Fruit fly (Drosophila melanogaster) whole organism, wandering third instar larva: Measurements from ENCODE around the gene Ifrd1.

ENCODE experiments used
- Abd-B ChIP-seq: fragments of >200 bp; optimal IDR thresholded peaks from 2 replicates; lab custom pipeline; 2017; ENCODE audit warnings: missing biosample characterization, missing genetic modification characterization
- CG32264 ChIP-seq: fragments of 200-800 bp; sonication (Bioruptor generic); optimal IDR thresholded peaks from 2 replicates; lab custom pipeline; 2016; ENCODE audit warnings: missing biosample characterization, missing genetic modification characterization
- CG9705 ChIP-seq: fragments of 200-800 bp; sonication (Bioruptor generic); optimal IDR thresholded peaks from 2 replicates; lab custom pipeline; 2018; ENCODE audit warnings: missing biosample characterization, mild to moderate bottlenecking, missing genetic modification characterization
- CrebA ChIP-seq: fragments of 200-800 bp; sonication (Bioruptor generic); optimal IDR thresholded peaks from 2 replicates; lab custom pipeline; 2016; ENCODE audit warnings: missing biosample characterization, mild to moderate bottlenecking, missing genetic modification characterization, borderline replicate concordance
- Dfd ChIP-seq: fragments of >200 bp; optimal IDR thresholded peaks from 2 replicates; lab custom pipeline; 2017; ENCODE audit warnings: missing biosample characterization, missing genetic modification characterization
- Dif ChIP-seq: fragments of 200-275, 200-300 bp; sonication (Bioruptor generic); optimal IDR thresholded peaks from 2 replicates; lab custom pipeline; 2018; ENCODE audit warnings: missing biosample characterization, missing genetic modification characterization; ENCODE audit not compliant: partially characterized antibody
- GATAd ChIP-seq: sonication (Bioruptor generic); optimal IDR thresholded peaks from 2 replicates; lab custom pipeline; 2016; ENCODE audit warnings: missing biosample characterization, missing genetic modification characterization
- HLH106 ChIP-seq: fragments of 200-800 bp; optimal IDR thresholded peaks from 3 replicates; lab custom pipeline; 2019; ENCODE audit warnings: missing biosample characterization, mild to moderate bottlenecking, missing genetic modification characterization, moderate library complexity
- Hnf4 ChIP-seq: fragments of 200-800 bp; sonication (Bioruptor generic); optimal IDR thresholded peaks from 2 replicates; lab custom pipeline; 2016; ENCODE audit warnings: missing biosample characterization, mild to moderate bottlenecking, missing genetic modification characterization
- Hr78 ChIP-seq: fragments of >200 bp; optimal IDR thresholded peaks from 2 replicates; lab custom pipeline; 2017; ENCODE audit warnings: missing biosample characterization, missing genetic modification characterization
- Hr83 ChIP-seq: fragments of 200-300 bp; sonication (Bioruptor generic); optimal IDR thresholded peaks from 2 replicates; lab custom pipeline; 2016; ENCODE audit warnings: missing biosample characterization, mild to moderate bottlenecking, missing genetic modification characterization, moderate library complexity; ENCODE audit not compliant: poor library complexity, severe bottlenecking
- Jra ChIP-seq: sonication (Bioruptor generic); optimal IDR thresholded peaks from 2 replicates; lab custom pipeline; 2016; ENCODE audit warnings: missing biosample characterization, missing genetic modification characterization
- Mio ChIP-seq: sonication (Bioruptor generic); optimal IDR thresholded peaks from 2 replicates; lab custom pipeline; 2016; ENCODE audit warnings: missing biosample characterization, missing genetic modification characterization
- Myc ChIP-seq: fragments of >200 bp; optimal IDR thresholded peaks from 2 replicates; lab custom pipeline; 2017
- N ChIP-seq: fragments of >200 bp; optimal IDR thresholded peaks from 2 replicates; lab custom pipeline; 2018; ENCODE audit warnings: missing biosample characterization, missing external identifiers, missing genetic modification characterization
- OdsH ChIP-seq: fragments of 200-800 bp; sonication (Bioruptor generic); optimal IDR thresholded peaks from 2 replicates; lab custom pipeline; 2016; ENCODE audit warnings: missing biosample characterization, mild to moderate bottlenecking, missing genetic modification characterization
- Rel ChIP-seq, 2 experiments: fragments of 200-800 bp; sonication (Bioruptor generic) in 1 of 2; optimal IDR thresholded peaks; 2 replicates in 1 of 2; 3 replicates in 1 of 2; lab custom pipeline; 2016 to 2019; ENCODE audit warnings: mild to moderate bottlenecking in 2 of 2, missing biosample characterization in 2 of 2, missing genetic modification characterization in 2 of 2, moderate library complexity in 1 of 2
- Sp1 ChIP-seq: fragments of 200-800 bp; sonication (Bioruptor generic); optimal IDR thresholded peaks from 3 replicates; lab custom pipeline; 2019; ENCODE audit warnings: missing biosample characterization, mild to moderate bottlenecking, missing genetic modification characterization, moderate library complexity
- Vsx2 ChIP-seq: fragments of 200-300, 225-300 bp; sonication (Bioruptor generic); optimal IDR thresholded peaks from 2 replicates; lab custom pipeline; 2018; ENCODE audit warnings: missing biosample characterization, missing genetic modification characterization; ENCODE audit not compliant: partially characterized antibody
- br ChIP-seq: fragments of 200-800 bp; sonication (Bioruptor generic); optimal IDR thresholded peaks from 2 replicates; lab custom pipeline; 2016; ENCODE audit warnings: missing biosample characterization, missing genetic modification characterization
- brk ChIP-seq: fragments of 200-800 bp; sonication (Bioruptor generic); optimal IDR thresholded peaks from 2 replicates; lab custom pipeline; 2016; ENCODE audit warnings: missing biosample characterization, mild to moderate bottlenecking, missing genetic modification characterization
- dl ChIP-seq, 2 experiments: fragments of 175-275, 200-275 bp in 1 of 2; fragments of 200-275 bp in 1 of 2; sonication (Bioruptor generic); optimal IDR thresholded peaks; lab custom pipeline; 2018; ENCODE audit warnings: mild to moderate bottlenecking in 2 of 2, missing biosample characterization in 2 of 2, missing genetic modification characterization in 2 of 2, moderate library complexity in 2 of 2; ENCODE audit not compliant: partially characterized antibody in 2 of 2, insufficient read depth in 1 of 2
- dmrt93B ChIP-seq: fragments of 200-800 bp; sonication (Bioruptor generic); optimal IDR thresholded peaks from 2 replicates; lab custom pipeline; 2018; ENCODE audit warnings: missing biosample characterization, mild to moderate bottlenecking, missing genetic modification characterization
- dsf ChIP-seq: sonication (Bioruptor generic); optimal IDR thresholded peaks from 2 replicates; lab custom pipeline; 2016; ENCODE audit warnings: missing biosample characterization, missing genetic modification characterization, borderline replicate concordance
- ey ChIP-seq: fragments of 200-800 bp; sonication (Bioruptor generic); optimal IDR thresholded peaks from 2 replicates; lab custom pipeline; 2016; ENCODE audit warnings: missing biosample characterization, missing genetic modification characterization
- foxo ChIP-seq, 2 experiments: fragments of 200-800 bp; sonication (Bioruptor generic); optimal IDR thresholded peaks; 2 replicates in 1 of 2; 3 replicates in 1 of 2; lab custom pipeline; 2016 to 2017; ENCODE audit warnings: missing biosample characterization in 2 of 2, missing genetic modification characterization in 2 of 2
- fru ChIP-seq: fragments of 200-800 bp; sonication (Bioruptor generic); optimal IDR thresholded peaks from 3 replicates; lab custom pipeline; 2016; ENCODE audit warnings: missing biosample characterization, mild to moderate bottlenecking, missing genetic modification characterization
- h ChIP-seq: fragments of 200-800 bp; sonication (Bioruptor generic); optimal IDR thresholded peaks from 3 replicates; lab custom pipeline; 2016; ENCODE audit warnings: missing biosample characterization, mild to moderate bottlenecking, missing genetic modification characterization
- jim ChIP-seq: fragments of 175-275, 200-325 bp; sonication (Bioruptor generic); optimal IDR thresholded peaks from 2 replicates; lab custom pipeline; 2016; ENCODE audit warnings: missing biosample characterization, mild to moderate bottlenecking, missing genetic modification characterization
- lola ChIP-seq: fragments of >200 bp; optimal IDR thresholded peaks from 2 replicates; lab custom pipeline; 2017; ENCODE audit warnings: missing biosample characterization, missing genetic modification characterization
- pan ChIP-seq: fragments of >200 bp; optimal IDR thresholded peaks from 2 replicates; lab custom pipeline; 2017
- psq ChIP-seq: fragments of 200-800 bp; sonication (Bioruptor generic); optimal IDR thresholded peaks from 3 replicates; lab custom pipeline; 2017; ENCODE audit warnings: missing biosample characterization, mild to moderate bottlenecking, missing genetic modification characterization, moderate library complexity
- rgr ChIP-seq: fragments of 200-800 bp; sonication (Bioruptor generic); optimal IDR thresholded peaks from 3 replicates; lab custom pipeline; 2016; ENCODE audit warnings: missing biosample characterization, mild to moderate bottlenecking, missing genetic modification characterization
- sage ChIP-seq: fragments of 200-800 bp; sonication (Bioruptor generic); optimal IDR thresholded peaks from 2 replicates; lab custom pipeline; 2016; ENCODE audit warnings: missing biosample characterization, mild to moderate bottlenecking, missing genetic modification characterization
- sv ChIP-seq: fragments of 200-800 bp; sonication (Bioruptor generic); optimal IDR thresholded peaks from 3 replicates; lab custom pipeline; 2016; ENCODE audit warnings: missing biosample characterization, missing genetic modification characterization
- tai ChIP-seq: sonication (Bioruptor generic); optimal IDR thresholded peaks from 2 replicates; lab custom pipeline; 2016; ENCODE audit warnings: missing biosample characterization, missing genetic modification characterization
- usp ChIP-seq: fragments of >200 bp; optimal IDR thresholded peaks from 2 replicates; lab custom pipeline; 2017; ENCODE audit warnings: missing biosample characterization, missing genetic modification characterization
- woc ChIP-seq: sonication (Bioruptor generic); optimal IDR thresholded peaks from 2 replicates; lab custom pipeline; 2016; ENCODE audit warnings: missing biosample characterization, mild to moderate bottlenecking, missing genetic modification characterization

Gene Ifrd1

dm6 chr2L:2857862-2858734 lies 16.2 kb downstream of the Ifrd1 start (continued):
- TF ChIP-seq usp (no peak), Abd-B (GFP tag; lab: Kevin White, UChicago) (no peak)
- TF ChIP-seq, all 38 proteins: peak for 19

- TF ChIP-seq OdsH (GFP tag; lab: Kevin White, UChicago): no peak
- peak; percentile 31 to 48 for TF ChIP-seq foxo (GFP tag; optimal IDR thresholded peaks at IDR 0.05; lab: Kevin White, UChicago)
- TF ChIP-seq tai: peak; percentile 64
- TF ChIP-seq brk (GFP tag; lab: Kevin White, UChicago): peak; percentile 28
- TF ChIP-seq ey: peak; percentile 20
- no peak for TF ChIP-seq CG32264 (GFP tag; lab: Kevin White, UChicago)
- TF ChIP-seq h (GFP tag; lab: Kevin White, UChicago): peak; percentile 53
- no peak for TF ChIP-seq Mio (GFP tag; lab: Kevin White, UChicago)
- TF ChIP-seq Sp1 (GFP tag; lab: Kevin White, UChicago): peak; percentile 43
- TF ChIP-seq sv (GFP tag; lab: Kevin White, UChicago): no peak
- peak; percentile 32 for TF ChIP-seq HLH106 (tag; lab: Kevin White, UChicago)
- peak; percentile 63 for TF ChIP-seq sage
- peak; percentile 57 for TF ChIP-seq Hnf4
- no peak for TF ChIP-seq dmrt93B (GFP tag; lab: Kevin White, UChicago)
- TF ChIP-seq dsf (GFP tag; lab: Kevin White, UChicago): peak; percentile 11
- no peak for TF ChIP-seq fru (GFP tag; lab: Kevin White, UChicago)
- TF ChIP-seq Jra (GFP tag; lab: Kevin White, UChicago): peak; percentile 26
- no peak for TF ChIP-seq Myc (lab: Kevin White, UChicago)
- TF ChIP-seq rgr (GFP tag; lab: Kevin White, UChicago): peak; percentile 12
- no peak for TF ChIP-seq usp
- no peak for TF ChIP-seq dl (GFP tag; optimal IDR thresholded peaks at IDR 0.05; lab: Kevin White, UChicago; ENCODE audit: insufficient read depth in 1 of 2, partially characterized antibody in 2 of 2)
- no peak for TF ChIP-seq Rel (GFP tag; optimal IDR thresholded peaks at IDR 0.05; lab: Kevin White, UChicago)
- peak; percentile 65 for TF ChIP-seq Rel (tag; optimal IDR thresholded peaks at IDR 0.05; lab: Kevin White, UChicago)
- TF ChIP-seq Dfd (GFP tag; lab: Kevin White, UChicago): no peak
- no peak for TF ChIP-seq Hr78 (GFP tag; lab: Kevin White, UChicago)
- TF ChIP-seq N (GFP tag; lab: Kevin White, UChicago): no peak
- no peak for TF ChIP-seq jim
- no peak for TF ChIP-seq pan
- peak; percentile 73 for TF ChIP-seq Hr83 (GFP tag; lab: Kevin White, UChicago)
- no peak for TF ChIP-seq Dif
- TF ChIP-seq psq: no peak
- no peak for TF ChIP-seq CrebA (GFP tag; lab: Kevin White, UChicago)
- TF ChIP-seq Vsx2: no peak
- TF ChIP-seq lola (GFP tag; lab: Kevin White, UChicago): no peak
- peak; percentile 33 for TF ChIP-seq CG9705
- no peak for TF ChIP-seq GATAd (GFP tag; lab: Kevin White, UChicago)
- TF ChIP-seq Abd-B (GFP tag; lab: Kevin White, UChicago): no peak
- TF ChIP-seq br (GFP tag; lab: Kevin White, UChicago): peak; percentile 3
- peak; percentile 31 for TF ChIP-seq woc (GFP tag; lab: Kevin White, UChicago)
These were observed 17.2 kb downstream of the Ifrd1 start, which contains the start of gene CG2991 for dm6 chr2L:2856960-2857584. CG2991 (plus strand) TSS chr2L:2857164.
